Fruit fly (Drosophila melanogaster): ENCODE measurements around the gene gdrd.

gdrd gene

DNA sequence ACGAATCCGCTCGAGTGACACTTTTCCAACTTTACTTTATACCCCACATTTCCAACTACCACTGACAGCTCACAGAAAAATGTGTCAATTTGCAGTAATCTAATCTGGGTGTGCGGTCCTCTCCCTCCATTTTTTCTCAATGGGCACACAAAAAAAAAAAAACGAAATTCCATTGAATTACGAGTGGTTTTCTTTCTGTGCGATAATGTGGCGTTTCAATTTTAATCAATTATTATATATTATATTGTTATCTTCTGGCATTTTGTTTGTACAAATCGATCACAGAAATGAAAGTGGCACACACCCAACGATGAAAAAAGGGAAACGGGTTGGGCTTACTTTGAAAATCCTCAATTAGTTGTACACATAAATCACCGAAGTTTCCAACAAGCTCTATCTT is 40.8 kb upstream of the gdrd start:
- TF ChIP-seq sug (tag; optimal IDR thresholded peaks at IDR 0.05), result peak; percentile 47
- no peak for TF ChIP-seq seq (GFP tag; IDR thresholded peaks at IDR 0.05)
- peak; percentile 1 for TF ChIP-seq CG11504 (tag; optimal IDR thresholded peaks at IDR 0.05)
- TF ChIP-seq mld (GFP tag; IDR thresholded peaks at IDR 0.05; ENCODE audit: partially characterized antibody), result no peak
- no peak for TF ChIP-seq CG30020 (tag; optimal IDR thresholded peaks at IDR 0.05)
- no peak for TF ChIP-seq CG15696 (tag; optimal IDR thresholded peaks at IDR 0.05)
- no peak for TF ChIP-seq E2f1 (GFP tag; IDR thresholded peaks at IDR 0.05)
- TF ChIP-seq CG10462 (GFP tag; optimal IDR thresholded peaks at IDR 0.05), result no peak
- no peak for TF ChIP-seq az2 (GFP tag; optimal IDR thresholded peaks at IDR 0.05)
- no peak for TF ChIP-seq Hr78 (GFP tag; optimal IDR thresholded peaks at IDR 0.05)
- no peak for TF ChIP-seq fu2 (GFP tag; optimal IDR thresholded peaks at IDR 0.05)
- no peak for TF ChIP-seq CG18599 (GFP tag; optimal IDR thresholded peaks at IDR 0.05)
- TF ChIP-seq pho (GFP tag; optimal IDR thresholded peaks at IDR 0.05), result no peak
- no peak for TF ChIP-seq CG6854 (GFP tag; optimal IDR thresholded peaks at IDR 0.05)
- TF ChIP-seq unc-4 (GFP tag; IDR thresholded peaks at IDR 0.05; ENCODE audit: partially characterized antibody), result no peak
- no peak for TF ChIP-seq esg (GFP tag; conservative IDR thresholded peaks at IDR 0.05)
- no peak for TF ChIP-seq CG34422 (GFP tag; IDR thresholded peaks at IDR 0.05)
- TF ChIP-seq zfh1 (GFP tag; IDR thresholded peaks at IDR 0.05), result no peak
- TF ChIP-seq CG15601 (tag; optimal IDR thresholded peaks at IDR 0.05), result peak; percentile 25
- no peak for TF ChIP-seq CG8388 (GFP tag; optimal IDR thresholded peaks at IDR 0.05)
- TF ChIP-seq CG6791 (GFP tag; IDR thresholded peaks at IDR 0.05; ENCODE audit: partially characterized antibody), result no peak
- no peak for TF ChIP-seq org-1 (GFP tag; optimal IDR thresholded peaks at IDR 0.05)
- TF ChIP-seq zen (tag; optimal IDR thresholded peaks at IDR 0.05), result no peak
- no peak for TF ChIP-seq NFAT (GFP tag; IDR thresholded peaks at IDR 0.05)
- TF ChIP-seq Max (GFP tag; optimal IDR thresholded peaks at IDR 0.05), result no peak
- TF ChIP-seq Sry-δ (GFP tag; optimal IDR thresholded peaks at IDR 0.05), result no peak
- TF ChIP-seq gcm (GFP tag; optimal IDR thresholded peaks at IDR 0.05), result no peak
- TF ChIP-seq tio (GFP tag; optimal IDR thresholded peaks at IDR 0.05), result no peak
- no peak for TF ChIP-seq CG1792 (GFP tag; optimal IDR thresholded peaks at IDR 0.05)
- no peak for TF ChIP-seq danr (GFP tag; IDR thresholded peaks at IDR 0.05)
- TF ChIP-seq CG6272 (GFP tag; IDR thresholded peaks at IDR 0.05), result no peak
- TF ChIP-seq maf-S (GFP tag; optimal IDR thresholded peaks at IDR 0.05), result no peak
- no peak for TF ChIP-seq grau (tag; optimal IDR thresholded peaks at IDR 0.05)
- no peak for TF ChIP-seq CTCF (GFP tag; optimal IDR thresholded peaks at IDR 0.05)
- peak; percentile 10 for TF ChIP-seq Blimp-1 (GFP tag; optimal IDR thresholded peaks at IDR 0.05)
- no peak for TF ChIP-seq trh (GFP tag; optimal IDR thresholded peaks at IDR 0.05)
- peak; percentile 56 for TF ChIP-seq salm (tag; optimal IDR thresholded peaks at IDR 0.05)
- TF ChIP-seq CG2202 (tag; optimal IDR thresholded peaks at IDR 0.05), result no peak
- no peak for TF ChIP-seq CG5245 (GFP tag; optimal IDR thresholded peaks at IDR 0.05)
- no peak for TF ChIP-seq ase (GFP tag; IDR thresholded peaks at IDR 0.05)
- no peak for TF ChIP-seq slou (GFP tag; optimal IDR thresholded peaks at IDR 0.05)
- no peak for TF ChIP-seq hb (GFP tag; IDR thresholded peaks at IDR 0.05; ENCODE audit: partially characterized antibody)
- no peak for TF ChIP-seq CG12104 (GFP tag; optimal IDR thresholded peaks at IDR 0.05)
- no peak for TF ChIP-seq CG9932 (GFP tag; IDR thresholded peaks at IDR 0.05)
- TF ChIP-seq CG3163 (GFP tag; optimal IDR thresholded peaks at IDR 0.05), result no peak
- no peak for TF ChIP-seq HmgD (GFP tag; optimal IDR thresholded peaks at IDR 0.05)
- no peak for TF ChIP-seq ewg (GFP tag; optimal IDR thresholded peaks at IDR 0.05)
- TF ChIP-seq CG11560 (tag; IDR thresholded peaks at IDR 0.05), result no peak
- no peak for TF ChIP-seq Hr39 (optimal IDR thresholded peaks at IDR 0.05)
- no peak for TF ChIP-seq pita (GFP tag; optimal IDR thresholded peaks at IDR 0.05)
- no peak for TF ChIP-seq tll (GFP tag; optimal IDR thresholded peaks at IDR 0.05)
- TF ChIP-seq CG2712 (tag; optimal IDR thresholded peaks at IDR 0.05), result peak; percentile 2
- TF ChIP-seq dmrt11E (tag; optimal IDR thresholded peaks at IDR 0.05), result no peak
